Worm (Caenorhabditis elegans) whole organism, early embryonic: ENCODE data around the gene gstk-2.
"Not testable (repeated sequence)": the region's sequence is repeated elsewhere in the genome, so short reads cannot be mapped to it uniquely, and the experiment has no call there.

ENCODE experiments used
- B0310.2 ChIP-seq: sonication (generic microtip); optimal IDR thresholded peaks from 2 replicates; lab custom pipeline; 2016; ENCODE audit warnings: mild to moderate bottlenecking, missing genetic modification characterization, missing compliant biosample characterization
- F13C5.2 ChIP-seq: sonication (generic microtip); optimal IDR thresholded peaks from 2 replicates; lab custom pipeline; 2017; ENCODE audit warnings: mild to moderate bottlenecking, missing genetic modification characterization, inconsistent platforms, missing compliant biosample characterization
- aly-1 ChIP-seq: sonication (generic microtip); optimal IDR thresholded peaks from 2 replicates; lab custom pipeline; 2016; ENCODE audit warnings: missing genetic modification characterization, missing compliant biosample characterization
- ama-1 ChIP-seq: fragments of 150-350 bp; optimal IDR thresholded peaks from 2 replicates; lab custom pipeline; 2014
- ceh-13 ChIP-seq: fragments of 200-800 bp; sonication (Bioruptor generic); optimal IDR thresholded peaks from 2 replicates; lab custom pipeline; 2018; ENCODE audit warnings: mild to moderate bottlenecking, missing genetic modification characterization, missing compliant biosample characterization
- ceh-36 ChIP-seq: sonication (generic microtip); optimal IDR thresholded peaks from 2 replicates; lab custom pipeline; 2016; ENCODE audit warnings: missing genetic modification characterization, inconsistent platforms, missing compliant biosample characterization
- ets-7 ChIP-seq: sonication (generic microtip); optimal IDR thresholded peaks from 2 replicates; lab custom pipeline; 2016; ENCODE audit warnings: missing genotype, missing genetic modification characterization, missing compliant biosample characterization
- flt-1 ChIP-seq: fragments of 200-800 bp; sonication (Bioruptor generic); IDR thresholded peaks from 2 replicates; pipeline ENCODE4 v1.3.6; 2022; ENCODE audit warnings: missing genetic modification characterization, missing compliant biosample characterization
- hmbx-1 ChIP-seq: sonication (generic microtip); optimal IDR thresholded peaks from 2 replicates; lab custom pipeline; 2016; ENCODE audit warnings: mild to moderate bottlenecking, missing genetic modification characterization, missing compliant biosample characterization
- hmg-4 ChIP-seq: fragments of 200-800 bp; sonication (Bioruptor generic); optimal IDR thresholded peaks from 2 replicates; lab custom pipeline; 2018; ENCODE audit warnings: mild to moderate bottlenecking, missing genetic modification characterization, missing compliant biosample characterization
- hnd-1 ChIP-seq: sonication (generic microtip); optimal IDR thresholded peaks from 2 replicates; lab custom pipeline; 2016; ENCODE audit warnings: missing genetic modification characterization, missing compliant biosample characterization
- pes-1 ChIP-seq: fragments of 200-800 bp; sonication (Bioruptor generic); IDR thresholded peaks from 2 replicates; pipeline ENCODE4 v1.3.6; 2022; ENCODE audit warnings: missing genetic modification reagents, missing genetic modification characterization, missing compliant biosample characterization
- scrt-1 ChIP-seq: fragments of 200-800 bp; sonication (Bioruptor generic); IDR thresholded peaks from 2 replicates; pipeline ENCODE4 v1.3.6; 2022; ENCODE audit warnings: missing genetic modification characterization, missing compliant biosample characterization
- sea-1 ChIP-seq: fragments of 200-800 bp; sonication (Bioruptor generic); conservative IDR thresholded peaks from 2 replicates; pipeline ENCODE4 v1.3.6; 2022; ENCODE audit warnings: missing genetic modification characterization, missing compliant biosample characterization
- tbx-11 ChIP-seq: fragments of 200-800 bp; sonication (Bioruptor generic); IDR thresholded peaks from 2 replicates; pipeline ENCODE4 v1.3.6; 2022; ENCODE audit warnings: missing genetic modification characterization, missing compliant biosample characterization
- tbx-37 ChIP-seq: fragments of 200-800 bp; sonication (Bioruptor generic); conservative IDR thresholded peaks from 2 replicates; pipeline ENCODE4 v1.3.6; 2022; ENCODE audit warnings: missing genetic modification reagents, missing genetic modification characterization, missing compliant biosample characterization
- tra-4 ChIP-seq: sonication (generic microtip); optimal IDR thresholded peaks from 2 replicates; lab custom pipeline; 2017; ENCODE audit warnings: missing genetic modification characterization, missing compliant biosample characterization

gstk-2 gene

ce11 chrIV:7274969-7275548, 33.0 kb upstream of the gstk-2 start:
- TF ChIP-seq ets-7 (tag; lab: Kevin White, UChicago) (no peak), flt-1 (GFP tag; lab: Robert Waterston, UW) (no peak), hnd-1 (tag; lab: Kevin White, UChicago) (no peak), hmg-4 (no peak), ceh-13 (GFP tag; lab: Kevin White, UChicago) (no peak), hmbx-1 (tag; lab: Kevin White, UChicago) (no peak), B0310.2 (tag; lab: Kevin White, UChicago) (no peak), tbx-11 (no peak), tbx-37 (GFP tag; lab: Robert Waterston, UW) (no peak), ama-1 (lab: Kevin White, UChicago) (no peak), ceh-36 (tag; lab: Kevin White, UChicago) (no peak), sea-1 (GFP tag; lab: Robert Waterston, UW) (no peak), scrt-1 (GFP tag; lab: Robert Waterston, UW) (no peak)

- no peak for TF ChIP-seq aly-1 (tag; lab: Kevin White, UChicago)
- no peak for TF ChIP-seq hnd-1 (tag; lab: Kevin White, UChicago)
- no peak for TF ChIP-seq B0310.2 (tag; lab: Kevin White, UChicago)
- TF ChIP-seq F13C5.2 (tag; lab: Kevin White, UChicago), result no peak
- no peak for TF ChIP-seq pes-1 (GFP tag; lab: Robert Waterston, UW)
- TF ChIP-seq tbx-37 (GFP tag; lab: Robert Waterston, UW), result no peak
- no peak for TF ChIP-seq ceh-13 (GFP tag; lab: Kevin White, UChicago)
- TF ChIP-seq ets-7 (tag; lab: Kevin White, UChicago), result no peak
- TF ChIP-seq flt-1 (GFP tag; lab: Robert Waterston, UW), result no peak
- TF ChIP-seq tbx-11, result no peak
These were observed 21.1 kb upstream of the gstk-2 start, which contains the start of gene glb-2 for ce11 chrIV:7263137-7263536. TSS of gene glb-2 (minus strand) at chrIV:7263237.

ce11 chrIV:7260587-7260986, 18.5 kb upstream of the gstk-2 start, which contains the start of gene C06E4.3:
TSS of gene C06E4.3 (plus strand) at chrIV:7260875.
- TF ChIP-seq F13C5.2 (tag; lab: Kevin White, UChicago), result no peak
- TF ChIP-seq ets-7 (tag; lab: Kevin White, UChicago), result no peak
- no peak for TF ChIP-seq ama-1 (lab: Kevin White, UChicago)
- no peak for TF ChIP-seq B0310.2 (tag; lab: Kevin White, UChicago)
- no peak for TF ChIP-seq ceh-36 (tag; lab: Kevin White, UChicago)
- no peak for TF ChIP-seq scrt-1 (GFP tag; lab: Robert Waterston, UW)
- no peak for TF ChIP-seq tra-4
- TF ChIP-seq hnd-1 (tag; lab: Kevin White, UChicago), result no peak
- no peak for TF ChIP-seq sea-1 (GFP tag; lab: Robert Waterston, UW)
- TF ChIP-seq flt-1 (GFP tag; lab: Robert Waterston, UW), result no peak
- TF ChIP-seq ceh-13 (GFP tag; lab: Kevin White, UChicago), result no peak

DNA sequence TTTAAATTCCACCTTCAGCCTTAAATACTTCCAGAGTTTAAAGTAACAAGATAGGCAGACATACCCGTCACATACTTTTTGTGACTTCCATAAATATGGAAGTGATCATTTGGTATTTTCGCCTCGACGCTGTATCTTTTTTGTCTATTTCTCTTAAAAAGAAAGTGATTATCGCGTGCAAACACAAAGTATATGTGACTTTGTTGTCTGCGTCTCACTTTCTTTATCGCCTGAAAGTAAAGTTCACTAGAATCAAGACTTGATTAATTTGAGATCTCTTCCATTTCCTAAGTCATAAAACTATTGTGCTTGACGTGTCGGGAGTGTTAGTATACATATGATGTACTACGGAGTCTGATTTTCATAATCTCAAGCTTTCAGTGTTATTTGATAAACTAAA, 16.2 kb upstream of the gstk-2 start, which contains the start of gene C06E4.6:
Gene C06E4.6, minus strand, starts transcription at position 51 of the 400 bp plus-strand sequence.
- TF ChIP-seq scrt-1 (GFP tag; lab: Robert Waterston, UW) (no peak), ama-1 (lab: Kevin White, UChicago) (no peak), ets-7 (tag; lab: Kevin White, UChicago) (no peak), sea-1 (GFP tag; lab: Robert Waterston, UW) (no peak), aly-1 (tag; lab: Kevin White, UChicago) (no peak), hmbx-1 (tag; lab: Kevin White, UChicago) (no peak), flt-1 (GFP tag; lab: Robert Waterston, UW) (no peak), tbx-11 (no peak), B0310.2 (tag; lab: Kevin White, UChicago) (no peak), ceh-36 (tag; lab: Kevin White, UChicago) (no peak), hnd-1 (tag; lab: Kevin White, UChicago) (no peak), ceh-13 (GFP tag; lab: Kevin White, UChicago) (no peak), hmg-4 (no peak), tbx-37 (GFP tag; lab: Robert Waterston, UW) (no peak)

DNA sequence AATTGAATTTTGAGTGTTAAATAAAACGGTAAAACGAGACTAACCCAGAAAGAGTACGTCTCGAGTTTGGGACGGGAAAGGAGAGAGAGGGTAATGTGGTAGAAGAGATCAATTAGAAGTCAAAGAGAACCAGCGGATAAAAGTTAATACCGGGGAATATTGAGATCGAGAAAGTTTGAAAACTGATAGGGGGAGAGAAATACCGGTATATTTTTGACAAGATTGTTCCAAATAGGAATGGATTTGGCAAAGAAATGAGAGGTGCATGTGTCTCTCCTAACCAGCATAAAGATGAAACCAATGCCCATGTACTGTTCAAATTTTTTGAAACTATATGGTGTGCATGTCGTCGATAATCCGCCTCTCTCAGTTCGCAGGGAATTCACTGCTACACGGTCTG, 12.6 kb upstream of the gstk-2 start, which contains the start of gene C06E4.5:
Gene C06E4.5, plus strand, starts transcription at position 301 of the 400 bp plus-strand sequence.
- not testable (repeated sequence) for TF ChIP-seq tbx-37 (GFP tag; lab: Robert Waterston, UW); B0310.2 (tag; lab: Kevin White, UChicago); scrt-1 (GFP tag; lab: Robert Waterston, UW)

DNA sequence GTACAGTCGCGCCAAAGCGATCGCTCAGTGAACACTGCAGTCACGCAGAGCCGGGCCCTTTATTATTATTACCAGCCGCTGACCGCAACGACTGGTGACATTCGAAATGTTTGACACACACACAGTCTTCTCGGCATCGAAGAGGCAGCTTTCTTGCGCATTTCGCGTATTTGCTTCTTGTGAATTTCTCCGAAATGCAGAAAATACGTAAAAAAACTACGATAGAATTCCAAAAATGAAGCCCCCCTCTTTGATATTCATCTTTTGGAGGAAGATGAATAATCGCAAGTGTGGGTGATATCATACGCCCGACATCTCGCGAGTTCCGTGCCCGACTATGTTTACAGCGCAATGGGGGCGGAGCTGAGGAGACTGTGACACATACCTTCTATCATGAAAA, 11.2 kb upstream of the gstk-2 start:
- TF ChIP-seq hmg-4, result no peak
- no peak for TF ChIP-seq scrt-1 (GFP tag; lab: Robert Waterston, UW)
- no peak for TF ChIP-seq aly-1 (tag; lab: Kevin White, UChicago)
- no peak for TF ChIP-seq ama-1 (lab: Kevin White, UChicago)
- no peak for TF ChIP-seq tbx-11
- no peak for TF ChIP-seq hmbx-1 (tag; lab: Kevin White, UChicago)
- no peak for TF ChIP-seq F13C5.2 (tag; lab: Kevin White, UChicago)

DNA sequence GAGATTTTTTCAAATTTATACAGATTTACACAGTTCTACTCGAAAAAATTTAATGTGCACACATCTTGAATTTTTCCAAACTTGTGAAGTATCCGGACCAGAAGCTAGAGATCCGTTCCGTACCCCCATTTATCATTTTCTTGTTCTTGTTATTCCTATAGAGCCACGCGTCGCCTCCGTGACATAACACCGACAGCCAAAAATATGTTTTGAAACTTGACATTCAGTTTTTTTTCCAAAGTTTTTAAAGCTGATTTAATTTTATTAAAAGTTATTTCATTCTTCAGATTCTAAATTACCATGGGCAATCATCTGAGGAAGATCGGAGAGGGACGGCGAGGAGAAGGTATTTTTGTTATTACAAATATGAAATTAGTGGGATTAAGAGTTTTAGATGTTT, 8.1 kb upstream of the gstk-2 start, which contains the start of gene D2024.18:
Gene D2024.18, plus strand, starts transcription at position 301 of the 400 bp plus-strand sequence.
- TF ChIP-seq tbx-37 (GFP tag; lab: Robert Waterston, UW) (no peak), pes-1 (GFP tag; lab: Robert Waterston, UW) (no peak)
